Worm (Caenorhabditis elegans) whole organism, L2 larva: Measurements from ENCODE around the gene sms-2.

ENCODE experiments used
- skn-1 ChIP-seq: sonication (generic microtip); optimal IDR thresholded peaks from 2 replicates; lab custom pipeline; 2017; ENCODE audit warnings: missing biosample characterization, missing genetic modification characterization
- unc-39 ChIP-seq: fragments of 150-350 bp; optimal IDR thresholded peaks from 2 replicates; lab custom pipeline; 2014; ENCODE audit warnings: missing biosample characterization, missing genetic modification characterization

ce11 chrX:936013-936412, 12.7 kb downstream of the sms-2 start:
- TF ChIP-seq skn-1 (tag; lab: Kevin White, UChicago) (no peak), unc-39 (no peak)
